Worm (Caenorhabditis elegans) whole organism, late embryonic: Measurements from ENCODE around the gene nspc-15.

ENCODE experiments used
- C38D4.7 ChIP-seq: fragments of 200-800 bp; sonication (Bioruptor generic); optimal IDR thresholded peaks from 2 replicates; lab custom pipeline; 2018; ENCODE audit warnings: mild to moderate bottlenecking, missing genetic modification characterization, moderate library complexity, missing compliant biosample characterization
- K02D7.2 ChIP-seq: sonication (generic microtip); optimal IDR thresholded peaks from 2 replicates; lab custom pipeline; 2017; ENCODE audit warnings: mild to moderate bottlenecking, missing genetic modification characterization, missing compliant biosample characterization
- T23F11.4 ChIP-seq: fragments of 200-800 bp; sonication (Bioruptor generic); optimal IDR thresholded peaks from 2 replicates; lab custom pipeline; 2018; ENCODE audit warnings: mild to moderate bottlenecking, missing genetic modification characterization, missing compliant biosample characterization
- ahr-1 ChIP-seq: sonication (generic microtip); optimal IDR thresholded peaks from 2 replicates; lab custom pipeline; 2016; ENCODE audit warnings: missing genetic modification characterization, missing compliant biosample characterization
- ceh-14 ChIP-seq: sonication (generic microtip); optimal IDR thresholded peaks from 2 replicates; lab custom pipeline; 2016; ENCODE audit warnings: missing genotype, missing genetic modification characterization, missing compliant biosample characterization
- ceh-18 ChIP-seq: sonication (generic microtip); optimal IDR thresholded peaks from 2 replicates; lab custom pipeline; 2016; ENCODE audit warnings: missing genetic modification characterization, missing compliant biosample characterization
- ceh-2 ChIP-seq: sonication (generic microtip); optimal IDR thresholded peaks from 2 replicates; lab custom pipeline; 2016; ENCODE audit warnings: missing genotype, missing genetic modification characterization, missing compliant biosample characterization
- ceh-24 ChIP-seq: sonication (generic microtip); optimal IDR thresholded peaks from 2 replicates; lab custom pipeline; 2016; ENCODE audit warnings: mild to moderate bottlenecking, missing genetic modification characterization, missing compliant biosample characterization
- ceh-48 ChIP-seq: sonication (generic microtip); optimal IDR thresholded peaks from 2 replicates; lab custom pipeline; 2016; ENCODE audit warnings: missing genetic modification characterization, inconsistent platforms, missing compliant biosample characterization
- ceh-6 ChIP-seq: fragments of 200-800 bp; sonication (Bioruptor generic); optimal IDR thresholded peaks from 2 replicates; lab custom pipeline; 2018; ENCODE audit warnings: mild to moderate bottlenecking, missing genetic modification characterization, missing compliant biosample characterization
- ceh-9 ChIP-seq: sonication (generic microtip); optimal IDR thresholded peaks from 2 replicates; lab custom pipeline; 2016; ENCODE audit warnings: mild to moderate bottlenecking, missing genetic modification characterization, inconsistent platforms, missing compliant biosample characterization
- che-1 ChIP-seq: sonication (generic microtip); optimal IDR thresholded peaks from 2 replicates; lab custom pipeline; 2016; ENCODE audit warnings: mild to moderate bottlenecking, missing genetic modification characterization, missing compliant biosample characterization
- dmd-4 ChIP-seq: sonication (generic microtip); optimal IDR thresholded peaks from 2 replicates; lab custom pipeline; 2016; ENCODE audit warnings: borderline replicate concordance, missing genetic modification characterization, missing compliant biosample characterization
- elt-2 ChIP-seq: sonication (generic microtip); optimal IDR thresholded peaks from 2 replicates; lab custom pipeline; 2016; ENCODE audit warnings: missing genetic modification reagents, missing genetic modification characterization, missing compliant biosample characterization
- elt-4 ChIP-seq: sonication (generic microtip); optimal IDR thresholded peaks from 2 replicates; lab custom pipeline; 2016; ENCODE audit warnings: missing genetic modification characterization, missing compliant biosample characterization
- fkh-6 ChIP-seq: sonication (generic microtip); optimal IDR thresholded peaks from 2 replicates; lab custom pipeline; 2016; ENCODE audit warnings: missing genetic modification characterization, missing compliant biosample characterization
- gmeb-2 ChIP-seq: sonication (generic microtip); optimal IDR thresholded peaks from 2 replicates; lab custom pipeline; 2016; ENCODE audit warnings: missing genetic modification characterization, inconsistent platforms, missing compliant biosample characterization
- hlh-13 ChIP-seq: fragments of 200-800 bp; sonication (Bioruptor generic); optimal IDR thresholded peaks from 2 replicates; lab custom pipeline; 2018; ENCODE audit warnings: mild to moderate bottlenecking, missing genetic modification characterization, missing compliant biosample characterization
- lim-6 ChIP-seq: sonication (generic microtip); optimal IDR thresholded peaks from 2 replicates; lab custom pipeline; 2016; ENCODE audit warnings: missing genetic modification characterization, missing compliant biosample characterization
- lin-11 ChIP-seq: fragments of 200-800 bp; sonication (Bioruptor generic); optimal IDR thresholded peaks from 2 replicates; lab custom pipeline; 2018; ENCODE audit warnings: mild to moderate bottlenecking, missing genetic modification characterization, missing compliant biosample characterization
- madf-2 ChIP-seq: sonication (generic microtip); optimal IDR thresholded peaks from 2 replicates; lab custom pipeline; 2017; ENCODE audit warnings: missing genetic modification characterization, missing compliant biosample characterization
- mec-3 ChIP-seq: sonication (generic microtip); optimal IDR thresholded peaks from 2 replicates; lab custom pipeline; 2016; ENCODE audit warnings: borderline replicate concordance, missing genetic modification characterization, missing compliant biosample characterization
- nhr-232 ChIP-seq: sonication (generic microtip); optimal IDR thresholded peaks from 2 replicates; lab custom pipeline; 2016; ENCODE audit warnings: missing genetic modification characterization, missing compliant biosample characterization
- odd-2 ChIP-seq: sonication (generic microtip); optimal IDR thresholded peaks from 2 replicates; lab custom pipeline; 2017; ENCODE audit warnings: antibody characterized with exemption, mild to moderate bottlenecking, missing genetic modification characterization, missing compliant biosample characterization
- pag-3 ChIP-seq: sonication (generic microtip); optimal IDR thresholded peaks from 2 replicates; lab custom pipeline; 2016; ENCODE audit warnings: missing compliant biosample characterization, missing genetic modification characterization, borderline replicate concordance
- pat-9 ChIP-seq: fragments of 200-800 bp; sonication (Bioruptor generic); optimal IDR thresholded peaks from 2 replicates; lab custom pipeline; 2018; ENCODE audit warnings: mild to moderate bottlenecking, missing genetic modification characterization, moderate library complexity, missing compliant biosample characterization
- pax-1 ChIP-seq: fragments of 150-350 bp; optimal IDR thresholded peaks from 2 replicates; lab custom pipeline; 2014; ENCODE audit warnings: missing biosample characterization, missing genetic modification characterization
- pha-2 ChIP-seq: sonication (generic microtip); optimal IDR thresholded peaks from 2 replicates; lab custom pipeline; 2017; ENCODE audit warnings: mild to moderate bottlenecking, missing genetic modification characterization, missing compliant biosample characterization
- pqm-1 ChIP-seq: sonication (generic microtip); optimal IDR thresholded peaks from 2 replicates; lab custom pipeline; 2016; ENCODE audit warnings: missing genetic modification characterization, missing compliant biosample characterization
- pros-1 ChIP-seq: fragments of 150-350 bp; optimal IDR thresholded peaks from 2 replicates; lab custom pipeline; 2014; ENCODE audit warnings: missing biosample characterization, missing genetic modification reagents, missing genetic modification characterization
- ref-2 ChIP-seq: sonication (generic microtip); optimal IDR thresholded peaks from 2 replicates; lab custom pipeline; 2016; ENCODE audit warnings: missing genetic modification characterization, missing compliant biosample characterization
- rnt-1 ChIP-seq: sonication (generic microtip); optimal IDR thresholded peaks from 2 replicates; lab custom pipeline; 2016; ENCODE audit warnings: missing genetic modification characterization, missing compliant biosample characterization
- sdc-2 ChIP-seq: sonication (generic microtip); optimal IDR thresholded peaks from 2 replicates; lab custom pipeline; 2016; ENCODE audit warnings: missing genotype, missing genetic modification characterization, missing compliant biosample characterization
- sox-2 ChIP-seq: fragments of 200-800 bp; sonication (Bioruptor generic); IDR thresholded peaks from 2 replicates; pipeline ENCODE4 v1.3.6; 2022; ENCODE audit warnings: missing genetic modification reagents, missing genetic modification characterization, missing compliant biosample characterization
- sox-4 ChIP-seq: sonication (generic microtip); optimal IDR thresholded peaks from 2 replicates; lab custom pipeline; 2017; ENCODE audit warnings: mild to moderate bottlenecking, missing genetic modification characterization, inconsistent platforms, missing compliant biosample characterization
- tbx-2 ChIP-seq: sonication (generic microtip); optimal IDR thresholded peaks from 2 replicates; lab custom pipeline; 2016; ENCODE audit warnings: missing genetic modification characterization, missing compliant biosample characterization
- ttx-3 ChIP-seq: sonication (generic microtip); optimal IDR thresholded peaks from 2 replicates; lab custom pipeline; 2016; ENCODE audit warnings: missing genetic modification reagents, missing genetic modification characterization, missing compliant biosample characterization
- unc-42 ChIP-seq: sonication (generic microtip); optimal IDR thresholded peaks from 2 replicates; lab custom pipeline; 2016; ENCODE audit warnings: missing genotype, missing genetic modification characterization, missing compliant biosample characterization
- unc-86 ChIP-seq: sonication (generic microtip); optimal IDR thresholded peaks from 2 replicates; lab custom pipeline; 2016; ENCODE audit warnings: missing genetic modification characterization, missing compliant biosample characterization

The nspc-15 gene

DNA sequence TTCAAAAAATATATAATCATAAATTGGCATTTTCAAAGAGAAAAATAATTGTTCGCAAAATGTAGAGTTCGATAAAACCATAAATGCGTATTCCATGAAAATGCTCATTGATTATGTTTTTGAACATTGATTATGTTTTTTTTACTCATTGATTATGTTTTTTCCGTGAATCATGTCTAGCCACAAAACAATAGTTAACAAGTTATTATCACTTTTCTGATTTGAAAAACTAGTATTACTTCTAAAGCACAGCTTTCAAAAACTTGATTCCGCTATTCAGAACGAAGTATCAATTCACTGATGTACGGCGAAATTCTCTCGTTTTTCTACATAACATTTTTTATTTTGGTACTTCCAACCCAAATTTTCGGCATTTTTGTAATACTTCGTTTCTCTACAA, 24.7 kb upstream of the nspc-15 start, which contains the start of gene srd-48:
srd-48 (plus strand) TSS at position 301 of the 400 bp plus-strand sequence.
- TF ChIP-seq mec-3, result no peak
- TF ChIP-seq elt-4, result no peak
- no peak for TF ChIP-seq madf-2 (tag; lab: Kevin White, UChicago)
- TF ChIP-seq ceh-2 (tag; lab: Kevin White, UChicago), result no peak

ce11 chrX:12337846-12338490, 22.6 kb upstream of the nspc-15 start, which contains the start of gene srd-44:
TSS of gene srd-44 (plus strand) at chrX:12338440.
- TF ChIP-seq elt-2 (peak; percentile 27), sdc-2 (tag; lab: Kevin White, UChicago) (peak; percentile 9), che-1 (tag; lab: Kevin White, UChicago) (peak; percentile 42), sox-4 (no peak), ttx-3 (tag; lab: Kevin White, UChicago) (peak; percentile 23)

DNA sequence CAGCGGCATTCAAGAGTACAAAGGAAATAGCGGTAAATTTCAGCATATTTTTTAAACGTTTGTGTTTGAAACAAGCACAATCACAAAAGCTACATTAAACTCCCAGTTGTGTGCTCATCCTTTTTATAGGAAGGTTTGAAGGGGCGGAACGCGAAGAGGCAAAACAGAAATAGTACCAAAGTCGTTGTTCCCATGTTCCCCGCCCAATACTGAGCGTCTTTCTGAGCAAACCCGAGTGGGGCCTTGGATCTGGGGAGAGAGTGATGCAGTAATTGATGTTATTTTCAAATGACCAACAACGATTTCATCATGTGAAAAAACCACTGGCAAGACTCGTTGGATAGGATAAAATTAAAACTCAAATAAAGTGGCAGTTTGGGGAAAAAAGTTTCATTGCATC, 19.2 kb upstream of the nspc-15 start, which contains the start of gene zig-2:
zig-2 (minus strand) TSS at position 101 of the 400 bp plus-strand sequence.
- no peak for TF ChIP-seq ahr-1

ce11 chrX:12343279-12343678, 17.3 kb upstream of the nspc-15 start, which contains the start of the genes nspc-9 and nspc-10:
TSS of gene nspc-9 (minus strand) at chrX:12343379.
TSS of gene nspc-10 (plus strand) at chrX:12343609.
- no peak for TF ChIP-seq fkh-6 (tag; lab: Kevin White, UChicago)
- no peak for TF ChIP-seq madf-2 (tag; lab: Kevin White, UChicago)
- TF ChIP-seq ceh-14 (tag; lab: Kevin White, UChicago), result no peak
- no peak for TF ChIP-seq mec-3
- TF ChIP-seq dmd-4, result no peak
- TF ChIP-seq ceh-6, result no peak
- TF ChIP-seq ceh-18 (tag; lab: Kevin White, UChicago), result no peak
- TF ChIP-seq ahr-1, result no peak
- no peak for TF ChIP-seq pha-2
- TF ChIP-seq ceh-48, result no peak
- no peak for TF ChIP-seq ceh-9 (tag; lab: Kevin White, UChicago)
- no peak for TF ChIP-seq lim-6 (tag; lab: Kevin White, UChicago)

- TF ChIP-seq lin-11 (tag; lab: Kevin White, UChicago) (no peak), pros-1 (tag; lab: Kevin White, UChicago) (no peak), elt-4 (no peak), hlh-13 (GFP tag; lab: Kevin White, UChicago) (no peak), sox-2 (no peak), pax-1 (tag; lab: Kevin White, UChicago) (no peak), ahr-1 (no peak), pag-3 (tag; lab: Kevin White, UChicago) (no peak), tbx-2 (tag; lab: Kevin White, UChicago) (no peak), rnt-1 (tag; lab: Kevin White, UChicago) (no peak), unc-86 (no peak), elt-2 (no peak), ceh-18 (tag; lab: Kevin White, UChicago) (no peak), ceh-24 (tag; lab: Kevin White, UChicago) (no peak)
- TF ChIP-seq, all 69 proteins: peak for 0
These were observed 13.8 kb upstream of the nspc-15 start, which contains the start of gene F42F12.11 for ce11 chrX:12346729-12347128. TSS of gene F42F12.11 (plus strand) at chrX:12347029.

- TF ChIP-seq odd-2, result no peak
- no peak for TF ChIP-seq K02D7.2 (tag; lab: Kevin White, UChicago)
- no peak for TF ChIP-seq gmeb-2 (tag; lab: Kevin White, UChicago)
- peak; percentile 63 for TF ChIP-seq sdc-2 (tag; lab: Kevin White, UChicago)
- no peak for TF ChIP-seq pat-9 (tag; lab: Kevin White, UChicago)
- peak; percentile 36 for TF ChIP-seq nhr-232 (tag; lab: Kevin White, UChicago)
- no peak for TF ChIP-seq unc-42 (tag; lab: Kevin White, UChicago)
- no peak for TF ChIP-seq T23F11.4 (GFP tag; lab: Kevin White, UChicago)
- peak; percentile 30 for TF ChIP-seq che-1 (tag; lab: Kevin White, UChicago)
- peak; percentile 3 for TF ChIP-seq ceh-14 (tag; lab: Kevin White, UChicago)
- no peak for TF ChIP-seq pqm-1 (tag; lab: Kevin White, UChicago)
- peak; percentile 31 for TF ChIP-seq ceh-6
- no peak for TF ChIP-seq C38D4.7 (GFP tag; lab: Kevin White, UChicago)
- peak; percentile 25 for TF ChIP-seq elt-2
- TF ChIP-seq sox-2, result no peak
- no peak for TF ChIP-seq ref-2 (tag; lab: Kevin White, UChicago)
These were observed 12.7 kb upstream of the nspc-15 start for ce11 chrX:12347822-12348221.
